Worm (Caenorhabditis elegans): ENCODE results near the gene F41H10.12.

F41H10.12 gene

DNA sequence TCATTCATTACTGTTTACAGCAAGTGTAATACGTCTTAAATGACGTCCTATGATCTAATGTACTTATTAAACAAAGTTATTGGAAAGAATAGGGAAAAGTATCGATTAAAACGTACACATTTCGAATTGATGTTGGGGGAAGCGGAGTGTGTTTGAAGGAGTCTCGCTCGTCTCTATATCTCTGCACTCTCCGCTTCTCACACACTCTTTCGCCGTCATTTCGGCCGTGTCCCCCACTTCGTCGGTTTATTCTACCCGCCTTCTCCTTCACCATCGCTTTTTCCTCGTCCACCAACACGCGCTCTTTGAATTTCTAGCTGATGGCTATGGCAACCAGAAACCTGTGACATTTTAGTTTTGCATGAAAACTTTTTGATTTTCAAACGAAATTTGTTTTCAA lies 16.3 kb upstream of the F41H10.12 start (continued):
- TF ChIP-seq ceh-24 (tag; optimal IDR thresholded peaks at IDR 0.05) = no peak
- no peak for TF ChIP-seq elt-2 (tag; optimal IDR thresholded peaks at IDR 0.05)
- TF ChIP-seq ceh-48 (tag; optimal IDR thresholded peaks at IDR 0.05) = peak; percentile 66
- no peak for TF ChIP-seq hlh-13 (GFP tag; optimal IDR thresholded peaks at IDR 0.05)
- TF ChIP-seq lin-11 (tag; optimal IDR thresholded peaks at IDR 0.05) = no peak
- TF ChIP-seq ceh-14 (tag; optimal IDR thresholded peaks at IDR 0.05) = no peak
- TF ChIP-seq ceh-6 (GFP tag; optimal IDR thresholded peaks at IDR 0.05) = no peak
- TF ChIP-seq madf-2 (tag; optimal IDR thresholded peaks at IDR 0.05) = no peak

- TF ChIP-seq hlh-8 (tag; optimal IDR thresholded peaks at IDR 0.05) (no peak), ceh-48 (tag; optimal IDR thresholded peaks at IDR 0.05) (peak; percentile 18), odd-2 (tag; optimal IDR thresholded peaks at IDR 0.05) (no peak)
These were observed 15.7 kb upstream of the F41H10.12 start, which contains the start of gene F41H10.3 for ce11 chrIV:5369414-5369813. Gene F41H10.3 (plus strand): TSS chrIV:5369801.

DNA sequence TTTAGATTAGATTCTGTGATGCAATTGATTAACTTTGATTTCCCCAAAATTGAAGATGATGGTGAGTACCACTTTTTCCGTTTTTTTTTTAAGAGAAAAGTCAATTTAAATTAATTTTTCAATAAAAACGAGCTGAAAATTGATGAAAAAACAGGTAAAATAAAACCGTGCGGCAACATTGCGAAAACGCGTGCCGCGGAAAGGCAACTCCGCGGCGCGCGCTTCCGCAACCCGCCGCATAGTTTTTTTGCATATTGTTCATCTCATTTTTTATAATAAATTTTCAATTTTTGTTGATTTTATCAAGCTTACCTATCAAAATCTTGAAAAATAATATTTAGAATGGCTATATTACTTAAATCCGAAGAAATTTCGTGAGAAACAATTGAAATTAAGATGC lies 14.2 kb upstream of the F41H10.12 start:
- TF ChIP-seq elt-2 (tag; optimal IDR thresholded peaks at IDR 0.05) (peak; percentile 76), npax-4 (tag; optimal IDR thresholded peaks at IDR 0.05) (no peak), unc-86 (tag; optimal IDR thresholded peaks at IDR 0.05) (peak; percentile 44), syd-9 (tag; optimal IDR thresholded peaks at IDR 0.05) (no peak), hlh-6 (tag; optimal IDR thresholded peaks at IDR 0.05) (no peak), lin-11 (tag; optimal IDR thresholded peaks at IDR 0.05) (no peak), fkh-6 (tag; optimal IDR thresholded peaks at IDR 0.05) (no peak), ceh-31 (tag; optimal IDR thresholded peaks at IDR 0.05) (peak; percentile 47), mec-3 (tag; optimal IDR thresholded peaks at IDR 0.05; ENCODE audit: borderline replicate concordance) (no peak), pag-3 (tag; optimal IDR thresholded peaks at IDR 0.05; ENCODE audit: borderline replicate concordance) (no peak), hlh-30 (tag; optimal IDR thresholded peaks at IDR 0.05; ENCODE audit: insufficient read depth) (no peak), lim-6 (tag; optimal IDR thresholded peaks at IDR 0.05) (no peak), ets-4 (tag; optimal IDR thresholded peaks at IDR 0.05) (no peak), eyg-1 (tag; optimal IDR thresholded peaks at IDR 0.05) (no peak), gmeb-2 (tag; optimal IDR thresholded peaks at IDR 0.05) (no peak), dve-1 (tag; optimal IDR thresholded peaks at IDR 0.05) (no peak), ama-1 (optimal IDR thresholded peaks at IDR 0.05) (no peak), pros-1 (tag; optimal IDR thresholded peaks at IDR 0.05) (no peak), che-1 (tag; optimal IDR thresholded peaks at IDR 0.05) (no peak), zip-5 (tag; optimal IDR thresholded peaks at IDR 0.05) (peak; percentile 52), C08G9.2 (tag; optimal IDR thresholded peaks at IDR 0.05) (no peak), ceh-2 (tag; optimal IDR thresholded peaks at IDR 0.05) (peak; percentile 43), ztf-16 (tag; optimal IDR thresholded peaks at IDR 0.05) (peak; percentile 21), ceh-48 (tag; optimal IDR thresholded peaks at IDR 0.05) (no peak), ceh-45 (GFP tag; IDR thresholded peaks at IDR 0.05) (no peak), sox-4 (tag; optimal IDR thresholded peaks at IDR 0.05) (peak; percentile 44), madf-2 (tag; optimal IDR thresholded peaks at IDR 0.05) (no peak), unc-42 (tag; optimal IDR thresholded peaks at IDR 0.05) (no peak), pqm-1 (tag; optimal IDR thresholded peaks at IDR 0.05) (no peak), ahr-1 (tag; optimal IDR thresholded peaks at IDR 0.05) (no peak), nhr-232 (tag; optimal IDR thresholded peaks at IDR 0.05) (peak; percentile 18), dmd-4 (tag; optimal IDR thresholded peaks at IDR 0.05; ENCODE audit: borderline replicate concordance) (no peak), hlh-8 (tag; optimal IDR thresholded peaks at IDR 0.05) (no peak), Y22D7AL.16 (tag; optimal IDR thresholded peaks at IDR 0.05) (no peak), ceh-34 (tag; optimal IDR thresholded peaks at IDR 0.05) (peak; percentile 71), odd-2 (tag; optimal IDR thresholded peaks at IDR 0.05) (no peak), elt-4 (tag; optimal IDR thresholded peaks at IDR 0.05) (no peak), ceh-19 (GFP tag; optimal IDR thresholded peaks at IDR 0.05) (no peak), ceh-18 (tag; optimal IDR thresholded peaks at IDR 0.05) (no peak), ceh-30 (tag; optimal IDR thresholded peaks at IDR 0.05) (no peak), F13H6.1 (tag; optimal IDR thresholded peaks at IDR 0.05) (no peak), ref-2 (tag; optimal IDR thresholded peaks at IDR 0.05) (peak; percentile 20), ceh-22 (tag; optimal IDR thresholded peaks at IDR 0.05) (no peak), nfya-1 (tag; optimal IDR thresholded peaks at IDR 0.05) (peak; percentile 49), unc-3 (GFP tag; conservative IDR thresholded peaks at IDR 0.05) (no peak), unc-3 (tag; optimal IDR thresholded peaks at IDR 0.05) (peak; percentile 22)
